Worm (Caenorhabditis elegans): Measurements from ENCODE around the gene C36B7.5.

C36B7.5 gene

ce11 chrX:7068400-7068799 is 27.8 kb downstream of the C36B7.5 start, which contains the start of gene pdi-6 (continued):
- TF ChIP-seq che-1 (tag; optimal IDR thresholded peaks at IDR 0.05) (no peak), ceh-30 (tag; optimal IDR thresholded peaks at IDR 0.05) (no peak), syd-9 (tag; optimal IDR thresholded peaks at IDR 0.05) (no peak), gmeb-2 (tag; optimal IDR thresholded peaks at IDR 0.05) (no peak), hlh-13 (GFP tag; optimal IDR thresholded peaks at IDR 0.05) (no peak), Y22D7AL.16 (tag; optimal IDR thresholded peaks at IDR 0.05) (no peak), nhr-11 (tag; optimal IDR thresholded peaks at IDR 0.05) (no peak), ceh-31 (tag; optimal IDR thresholded peaks at IDR 0.05) (peak; percentile 94), ceh-18 (tag; optimal IDR thresholded peaks at IDR 0.05) (peak; percentile 42), elt-2 (tag; optimal IDR thresholded peaks at IDR 0.05) (peak; percentile 60), ceh-48 (tag; optimal IDR thresholded peaks at IDR 0.05) (no peak), K09A11.1 (tag; optimal IDR thresholded peaks at IDR 0.05; ENCODE audit: insufficient read depth) (no peak), dmd-4 (tag; optimal IDR thresholded peaks at IDR 0.05; ENCODE audit: borderline replicate concordance) (no peak), ceh-45 (GFP tag; IDR thresholded peaks at IDR 0.05) (no peak), F13H6.1 (tag; optimal IDR thresholded peaks at IDR 0.05) (peak; percentile 47), unc-86 (tag; optimal IDR thresholded peaks at IDR 0.05) (no peak), ceh-2 (tag; optimal IDR thresholded peaks at IDR 0.05) (peak; percentile 81), C38D4.7 (GFP tag; optimal IDR thresholded peaks at IDR 0.05) (no peak), hlh-15 (tag; optimal IDR thresholded peaks at IDR 0.05) (no peak), pha-4 (tag; optimal IDR thresholded peaks at IDR 0.05) (no peak), ttx-3 (tag; optimal IDR thresholded peaks at IDR 0.05) (no peak), ceh-9 (tag; optimal IDR thresholded peaks at IDR 0.05) (no peak), pros-1 (tag; optimal IDR thresholded peaks at IDR 0.05) (no peak), ceh-14 (tag; optimal IDR thresholded peaks at IDR 0.05) (peak; percentile 25), pqm-1 (tag; optimal IDR thresholded peaks at IDR 0.05) (peak; percentile 27), ceh-34 (tag; optimal IDR thresholded peaks at IDR 0.05) (peak; percentile 67), ets-4 (tag; optimal IDR thresholded peaks at IDR 0.05) (peak; percentile 76), madf-2 (tag; optimal IDR thresholded peaks at IDR 0.05) (no peak), pax-1 (tag; optimal IDR thresholded peaks at IDR 0.05) (peak; percentile 32), eyg-1 (tag; optimal IDR thresholded peaks at IDR 0.05) (peak; percentile 20), unc-42 (tag; optimal IDR thresholded peaks at IDR 0.05) (peak; percentile 68), mec-3 (tag; optimal IDR thresholded peaks at IDR 0.05; ENCODE audit: borderline replicate concordance) (no peak), ceh-22 (tag; optimal IDR thresholded peaks at IDR 0.05) (no peak), ceh-24 (tag; optimal IDR thresholded peaks at IDR 0.05) (no peak), sox-4 (tag; optimal IDR thresholded peaks at IDR 0.05) (peak; percentile 20), unc-55 (GFP tag; optimal IDR thresholded peaks at IDR 0.05) (no peak), fkh-10 (GFP tag; optimal IDR thresholded peaks at IDR 0.05) (no peak), hlh-6 (tag; optimal IDR thresholded peaks at IDR 0.05) (no peak), nhr-232 (tag; optimal IDR thresholded peaks at IDR 0.05) (no peak), tbx-2 (tag; optimal IDR thresholded peaks at IDR 0.05) (peak; percentile 89), unc-3 (GFP tag; conservative IDR thresholded peaks at IDR 0.05) (no peak), unc-3 (tag; optimal IDR thresholded peaks at IDR 0.05) (no peak), ahr-1 (tag; optimal IDR thresholded peaks at IDR 0.05) (no peak), nfya-1 (tag; optimal IDR thresholded peaks at IDR 0.05) (peak; percentile 100), npax-4 (tag; optimal IDR thresholded peaks at IDR 0.05) (no peak), rnt-1 (tag; optimal IDR thresholded peaks at IDR 0.05) (peak; percentile 73)
